Worm (Caenorhabditis elegans) whole organism, L4/young adult: ENCODE results near the gene rmd-6.

Experiments
- dao-5 ChIP-seq: sonication (generic microtip); optimal IDR thresholded peaks from 2 replicates; lab custom pipeline; 2016; ENCODE audit warnings: missing genotype, missing genetic modification characterization, moderate library complexity, missing compliant biosample characterization
- him-1 ChIP-seq: sonication (generic microtip); optimal IDR thresholded peaks from 2 replicates; lab custom pipeline; 2016; ENCODE audit warnings: missing genotype, missing genetic modification reagents, missing genetic modification characterization, missing compliant biosample characterization

- no peak for TF ChIP-seq dao-5
- no peak for TF ChIP-seq him-1
These were observed 48.1 kb upstream of the rmd-6 start, which contains the start of gene T28H11.8 for ce11 chrIV:5020533-5020932.
